Worm (Caenorhabditis elegans): ENCODE data around the gene F17E9.2.

- TF ChIP-seq ztf-23 (GFP tag; IDR thresholded peaks at IDR 0.05), result no peak
- TF ChIP-seq klf-2 (GFP tag; conservative IDR thresholded peaks at IDR 0.05), result no peak
- TF ChIP-seq med-1 (GFP tag; optimal IDR thresholded peaks at IDR 0.05; ENCODE audit: insufficient read depth), result no peak
Observed at ce11 chrIV:8366295-8366694, 10.6 kb downstream of the F17E9.2 start, which contains the start of gene aagr-1.
